Fruit fly (Drosophila melanogaster) S2 (cell line): ENCODE data around the gene CG7227.

Experiments used
- CG8478 ChIP-seq: fragments of >200 bp; optimal IDR thresholded peaks from 2 replicates; lab custom pipeline; 2018
- CTCF ChIP-seq, 2 experiments: fragments of >200 bp; optimal IDR thresholded peaks; 2 replicates each; lab custom pipeline; 2018

DNA sequence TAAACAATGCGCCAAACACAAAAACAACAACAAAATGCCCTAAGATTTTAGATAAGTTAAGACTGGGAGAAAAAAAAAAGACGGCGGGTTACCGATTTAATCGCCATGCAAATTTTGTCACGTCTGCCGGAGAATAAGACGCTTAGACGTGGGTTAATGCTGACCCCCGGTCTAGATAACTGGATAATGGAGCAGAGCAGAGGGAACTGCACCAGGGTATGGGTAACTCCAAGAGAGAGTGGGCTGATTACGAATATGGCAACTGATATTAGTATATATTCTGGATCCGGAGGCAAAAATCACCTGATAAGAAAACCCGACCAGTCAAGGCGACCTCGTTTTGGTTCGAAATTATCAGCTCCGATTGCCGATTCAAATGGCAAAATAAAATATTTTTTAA, 27.9 kb downstream of the CG7227 start:
- TF ChIP-seq CG8478: no peak
- no peak for TF ChIP-seq CTCF (optimal IDR thresholded peaks at IDR 0.05; lab: Kevin White, UChicago)
